Comparison of ENCODE assay signal across 2 fruit fly cellular contexts in genomic region chrX:12004395-12004768, dm6.
TF ChIP-seq lines count a peak whose summit lies in the region.

No protein-coding gene starts in this region.

TF ChIP-seq in whole organism, embryonic, 481 proteins besides CTCF, POLR2A, EP300 and RAD21 (continued from another document and continues in another):
- TF ChIP-seq CG17385 (GFP tag; optimal IDR thresholded peaks at IDR 0.05; lab: Kevin White, UChicago) (peak; percentile 50), CG11504 (tag; optimal IDR thresholded peaks at IDR 0.05; lab: Kevin White, UChicago) (peak; percentile 68), E2f1 (GFP tag; IDR thresholded peaks at IDR 0.05; lab: Robert Waterston, UW) (no peak), Xbp1 (GFP tag; optimal IDR thresholded peaks at IDR 0.05; lab: Kevin White, UChicago) (peak; percentile 15), croc (GFP tag; conservative IDR thresholded peaks at IDR 0.05; lab: Robert Waterston, UW) (no peak), CG31441 (GFP tag; IDR thresholded peaks at IDR 0.05; lab: Robert Waterston, UW) (peak; percentile 53; the same call in 1 of the 2 replicates), CG11093 (GFP tag; IDR thresholded peaks at IDR 0.05; lab: Robert Waterston, UW) (no peak), Rfx (GFP tag; IDR thresholded peaks at IDR 0.05; lab: Robert Waterston, UW) (peak; percentile 2; the same call in 1 of the 2 replicates), her (GFP tag; optimal IDR thresholded peaks at IDR 0.05; lab: Kevin White, UChicago) (no peak), CG30403 (GFP tag; optimal IDR thresholded peaks at IDR 0.05; lab: Kevin White, UChicago) (peak; percentile 57), CG33213 (GFP tag; optimal IDR thresholded peaks at IDR 0.05; lab: Kevin White, UChicago) (no peak), B-H1 (GFP tag; IDR thresholded peaks at IDR 0.05; lab: Robert Waterston, UW) (0 out of 3 replicates have a peak, but pooled peaks have one; percentile 8), CG4424 (GFP tag; optimal IDR thresholded peaks at IDR 0.05; lab: Kevin White, UChicago) (peak; percentile 0), CG18619 (GFP tag; optimal IDR thresholded peaks at IDR 0.05; lab: Kevin White, UChicago) (no peak), pho (GFP tag; optimal IDR thresholded peaks at IDR 0.05; lab: Kevin White, UChicago) (no peak), CG13296 (GFP tag; optimal IDR thresholded peaks at IDR 0.05; lab: Kevin White, UChicago) (peak; percentile 11), CG10959 (GFP tag; IDR thresholded peaks at IDR 0.05; lab: Robert Waterston, UW) (no peak), Drgx (GFP tag; IDR thresholded peaks at IDR 0.05; lab: Robert Waterston, UW) (0 out of 2 replicates have a peak, but pooled peaks have one; percentile 8), CG15269 (tag; optimal IDR thresholded peaks at IDR 0.05; lab: Kevin White, UChicago) (peak; percentile 42), grau (tag; optimal IDR thresholded peaks at IDR 0.05; lab: Kevin White, UChicago) (peak; percentile 45), CG12659 (GFP tag; optimal IDR thresholded peaks at IDR 0.05; lab: Kevin White, UChicago) (peak; percentile 50), CG7556 (GFP tag; optimal IDR thresholded peaks at IDR 0.05; lab: Kevin White, UChicago) (peak; percentile 67), CG18764 (GFP tag; optimal IDR thresholded peaks at IDR 0.05; lab: Kevin White, UChicago) (no peak), lmd (GFP tag; IDR thresholded peaks at IDR 0.05; lab: Robert Waterston, UW) (0 out of 2 replicates have a peak, but pooled peaks have one; percentile 5), CG6272 (GFP tag; IDR thresholded peaks at IDR 0.05; lab: Robert Waterston, UW) (0 out of 2 replicates have a peak, but pooled peaks have one; percentile 2), CG6689 (GFP tag; IDR thresholded peaks at IDR 0.05; lab: Robert Waterston, UW) (peak; percentile 11; the same call in 1 of the 2 replicates), tio (GFP tag; optimal IDR thresholded peaks at IDR 0.05; lab: Kevin White, UChicago) (peak; percentile 17), Hey (tag; optimal IDR thresholded peaks at IDR 0.05; lab: Kevin White, UChicago) (no peak), CG13424 (tag; optimal IDR thresholded peaks at IDR 0.05; lab: Kevin White, UChicago) (peak; percentile 43), CG12104 (GFP tag; optimal IDR thresholded peaks at IDR 0.05; lab: Kevin White, UChicago) (peak; percentile 31), tgo (GFP tag; IDR thresholded peaks at IDR 0.05; lab: Robert Waterston, UW) (0 out of 3 replicates have a peak, but pooled peaks have one; percentile 6), odd (GFP tag; optimal IDR thresholded peaks at IDR 0.05; lab: Kevin White, UChicago) (peak; percentile 44), Sry-β (GFP tag; optimal IDR thresholded peaks at IDR 0.05; lab: Kevin White, UChicago) (no peak), salm (tag; optimal IDR thresholded peaks at IDR 0.05; lab: Kevin White, UChicago) (no peak), CG11723 (GFP tag; optimal IDR thresholded peaks at IDR 0.05; lab: Kevin White, UChicago) (peak; percentile 30), dmrt99B (tag; optimal IDR thresholded peaks at IDR 0.05; lab: Kevin White, UChicago) (peak; percentile 72), jigr1 (GFP tag; IDR thresholded peaks at IDR 0.05; lab: Robert Waterston, UW) (0 out of 3 replicates have a peak, but pooled peaks have one; percentile 3), CG31365 (tag; optimal IDR thresholded peaks at IDR 0.05; lab: Kevin White, UChicago) (no peak), danr (GFP tag; IDR thresholded peaks at IDR 0.05; lab: Robert Waterston, UW) (no peak), pita (GFP tag; optimal IDR thresholded peaks at IDR 0.05; lab: Kevin White, UChicago) (no peak), Doc3 (GFP tag; IDR thresholded peaks at IDR 0.05; lab: Robert Waterston, UW; ENCODE audit: partially characterized antibody) (no peak), CG17359 (tag; optimal IDR thresholded peaks at IDR 0.05; lab: Kevin White, UChicago) (peak; percentile 10), MESR4 (GFP tag; optimal IDR thresholded peaks at IDR 0.05; lab: Kevin White, UChicago) (no peak), YL-1 (GFP tag; optimal IDR thresholded peaks at IDR 0.05; lab: Kevin White, UChicago) (no peak), Fer1 (GFP tag; optimal IDR thresholded peaks at IDR 0.05; lab: Kevin White, UChicago) (peak; percentile 0), Sox100B (GFP tag; optimal IDR thresholded peaks at IDR 0.05; lab: Kevin White, UChicago) (peak; percentile 76), H15 (GFP tag; IDR thresholded peaks at IDR 0.05; lab: Robert Waterston, UW) (no peak), bsh (GFP tag; optimal IDR thresholded peaks at IDR 0.05; lab: Kevin White, UChicago) (peak in 1 of 2 experiments; percentile 53), pfk (GFP tag; optimal IDR thresholded peaks at IDR 0.05; lab: Kevin White, UChicago) (no peak), vfl (GFP tag; optimal IDR thresholded peaks at IDR 0.05; lab: Kevin White, UChicago) (no peak), CoRest (tag; optimal IDR thresholded peaks at IDR 0.05; lab: Kevin White, UChicago) (peak; percentile 61), CG18262 (tag; optimal IDR thresholded peaks at IDR 0.05; lab: Kevin White, UChicago) (peak; percentile 54), HLH4C (GFP tag; IDR thresholded peaks at IDR 0.05; lab: Robert Waterston, UW; ENCODE audit: partially characterized antibody) (no peak), Ssrp (tag; optimal IDR thresholded peaks at IDR 0.05; lab: Kevin White, UChicago) (peak; percentile 10), Hmr (GFP tag; optimal IDR thresholded peaks at IDR 0.05; lab: Kevin White, UChicago) (no peak), CG17361 (GFP tag; IDR thresholded peaks at IDR 0.05; lab: Robert Waterston, UW) (peak; percentile 79), CG2712 (tag; optimal IDR thresholded peaks at IDR 0.05; lab: Kevin White, UChicago) (peak; percentile 2), wor (GFP tag; IDR thresholded peaks at IDR 0.05; lab: Robert Waterston, UW) (0 out of 2 replicates have a peak, but pooled peaks have one; percentile 9), ttk (GFP tag; IDR thresholded peaks at IDR 0.05; lab: Robert Waterston, UW) (no peak), Deaf1 (tag; optimal IDR thresholded peaks at IDR 0.05; lab: Kevin White, UChicago) (no peak), gcm (GFP tag; optimal IDR thresholded peaks at IDR 0.05; lab: Kevin White, UChicago) (no peak), CG2678 (tag; optimal IDR thresholded peaks at IDR 0.05; lab: Kevin White, UChicago) (peak; percentile 61), CG13775 (GFP tag; optimal IDR thresholded peaks at IDR 0.05; lab: Kevin White, UChicago) (peak; percentile 3), dan (GFP tag; IDR thresholded peaks at IDR 0.05; lab: Robert Waterston, UW) (no peak), BtbVII (GFP tag; optimal IDR thresholded peaks at IDR 0.05; lab: Kevin White, UChicago) (peak; percentile 14)

TF ChIP-seq in whole organism, prepupa, 60 proteins besides CTCF, POLR2A, EP300 and RAD21 (continued from another document):
- TF ChIP-seq CG3919 (GFP tag; optimal IDR thresholded peaks at IDR 0.05; lab: Kevin White, UChicago), result peak; percentile 56
- peak; percentile 68 for TF ChIP-seq esn (GFP tag; optimal IDR thresholded peaks at IDR 0.05; lab: Kevin White, UChicago)
- peak; percentile 55 to 56 for TF ChIP-seq ss (GFP tag; optimal IDR thresholded peaks at IDR 0.05; lab: Kevin White, UChicago)
- TF ChIP-seq Sox102F (GFP tag; optimal IDR thresholded peaks at IDR 0.05; lab: Kevin White, UChicago), result no peak
- TF ChIP-seq CG11762 (GFP tag; optimal IDR thresholded peaks at IDR 0.05; lab: Kevin White, UChicago; ENCODE audit: insufficient read depth), result peak; percentile 74
- TF ChIP-seq Sox15 (GFP tag; optimal IDR thresholded peaks at IDR 0.05; lab: Kevin White, UChicago), result peak; percentile 76
- TF ChIP-seq CG6792 (GFP tag; optimal IDR thresholded peaks at IDR 0.05; lab: Kevin White, UChicago), result peak; percentile 70
- peak; percentile 46 for TF ChIP-seq dac (GFP tag; optimal IDR thresholded peaks at IDR 0.05; lab: Kevin White, UChicago)
- no peak for TF ChIP-seq Eip93F (GFP tag; optimal IDR thresholded peaks at IDR 0.05; lab: Kevin White, UChicago)
- peak; percentile 47 for TF ChIP-seq cyc (GFP tag; optimal IDR thresholded peaks at IDR 0.05; lab: Kevin White, UChicago)
- TF ChIP-seq OdsH (GFP tag; optimal IDR thresholded peaks at IDR 0.05; lab: Kevin White, UChicago), result peak; percentile 74
- TF ChIP-seq achi (GFP tag; optimal IDR thresholded peaks at IDR 0.05; lab: Kevin White, UChicago), result peak; percentile 53
- TF ChIP-seq Eip75B (GFP tag; optimal IDR thresholded peaks at IDR 0.05; lab: Kevin White, UChicago), result no peak
- peak; percentile 75 for TF ChIP-seq spab (GFP tag; optimal IDR thresholded peaks at IDR 0.05; lab: Kevin White, UChicago)
- peak; percentile 55; the same call in 2 of the 3 replicates for TF ChIP-seq eg (GFP tag; IDR thresholded peaks at IDR 0.05; lab: Robert Waterston, UW)
- peak; percentile 75 for TF ChIP-seq CG6276 (GFP tag; optimal IDR thresholded peaks at IDR 0.05; lab: Kevin White, UChicago)
- TF ChIP-seq Sox14 (GFP tag; optimal IDR thresholded peaks at IDR 0.05; lab: Kevin White, UChicago), result no peak
- peak; percentile 79 for TF ChIP-seq svp (GFP tag; lab: Kevin White, UChicago)
- TF ChIP-seq CG7368 (GFP tag; optimal IDR thresholded peaks at IDR 0.05; lab: Kevin White, UChicago), result peak; percentile 10
- no peak for TF ChIP-seq Hr4 (GFP tag; optimal IDR thresholded peaks at IDR 0.05; lab: Kevin White, UChicago)
- TF ChIP-seq pdm3 (GFP tag; optimal IDR thresholded peaks at IDR 0.05; lab: Kevin White, UChicago), result no peak
- TF ChIP-seq Gug (GFP tag; IDR thresholded peaks at IDR 0.05; lab: Robert Waterston, UW), result peak; percentile 38; the same call in 1 of the 2 replicates
- peak; percentile 81 for TF ChIP-seq CG6808 (GFP tag; optimal IDR thresholded peaks at IDR 0.05; lab: Kevin White, UChicago)
- TF ChIP-seq Smox (GFP tag; optimal IDR thresholded peaks at IDR 0.05; lab: Kevin White, UChicago), result peak; percentile 41
- TF ChIP-seq CG6163 (GFP tag; IDR thresholded peaks at IDR 0.05; lab: Robert Waterston, UW), result peak; percentile 67; the same call in 2 of the 3 replicates
- TF ChIP-seq CG11902 (GFP tag; optimal IDR thresholded peaks at IDR 0.05; lab: Kevin White, UChicago), result peak; percentile 54
- TF ChIP-seq Ets96B (tag; optimal IDR thresholded peaks at IDR 0.05; lab: Kevin White, UChicago), result peak; percentile 46
- no peak; the same call in 1 of the 3 replicates for TF ChIP-seq CG8119 (GFP tag; IDR thresholded peaks at IDR 0.05; lab: Robert Waterston, UW)
- peak; percentile 26 for TF ChIP-seq CG9139 (GFP tag; optimal IDR thresholded peaks at IDR 0.05; lab: Kevin White, UChicago)
- peak; percentile 71 for TF ChIP-seq CG10669 (GFP tag; optimal IDR thresholded peaks at IDR 0.05; lab: Kevin White, UChicago)
- TF ChIP-seq CG4318 (GFP tag; optimal IDR thresholded peaks at IDR 0.05; lab: Kevin White, UChicago), result peak; percentile 76
- TF ChIP-seq CG3032 (tag; optimal IDR thresholded peaks at IDR 0.05; lab: Kevin White, UChicago), result peak; percentile 62
- TF ChIP-seq CG1621 (tag; optimal IDR thresholded peaks at IDR 0.05; lab: Kevin White, UChicago), result no peak
- TF ChIP-seq Met (GFP tag; optimal IDR thresholded peaks at IDR 0.05; lab: Kevin White, UChicago), result peak; percentile 27
- peak; percentile 2 for TF ChIP-seq Blimp-1 (GFP tag; optimal IDR thresholded peaks at IDR 0.05; lab: Kevin White, UChicago)
- peak; percentile 43 for TF ChIP-seq CG8319 (GFP tag; optimal IDR thresholded peaks at IDR 0.05; lab: Kevin White, UChicago)
- peak; percentile 31 for TF ChIP-seq Hr39 (GFP tag; optimal IDR thresholded peaks at IDR 0.05; lab: Kevin White, UChicago)
